Comparison of ENCODE assay signal across 1 fruit fly cellular context in genomic region chr3L:10495882-10496654, dm6.
A peak's percentile ranks its signal among the peaks of the same experiment; 100 is the strongest.
TF ChIP-seq lines count a peak whose summit lies in the region.

No protein-coding gene starts in this region.

TF ChIP-seq in whole organism, embryonic, 481 proteins besides CTCF, POLR2A, EP300 and RAD21 (continued from another document):
- no peak for TF ChIP-seq vnd (GFP tag; IDR thresholded peaks at IDR 0.05; lab: Robert Waterston, UW; ENCODE audit: partially characterized antibody)
- TF ChIP-seq Adf1 (GFP tag; IDR thresholded peaks at IDR 0.05; lab: Robert Waterston, UW), result no peak
- no peak for TF ChIP-seq wor (GFP tag; IDR thresholded peaks at IDR 0.05; lab: Robert Waterston, UW)
- no peak for TF ChIP-seq Opbp (GFP tag; IDR thresholded peaks at IDR 0.05; lab: Robert Waterston, UW; ENCODE audit: partially characterized antibody)
- TF ChIP-seq Drgx (GFP tag; IDR thresholded peaks at IDR 0.05; lab: Robert Waterston, UW), result no peak
- no peak for TF ChIP-seq ci (GFP tag; IDR thresholded peaks at IDR 0.05; lab: Robert Waterston, UW)
- TF ChIP-seq Scr (GFP tag; IDR thresholded peaks at IDR 0.05; lab: Robert Waterston, UW; ENCODE audit: partially characterized antibody), result no peak
- no peak for TF ChIP-seq CG4617 (GFP tag; optimal IDR thresholded peaks at IDR 0.05; lab: Kevin White, UChicago; ENCODE audit: borderline replicate concordance)
- no peak for TF ChIP-seq Dref (GFP tag; IDR thresholded peaks at IDR 0.05; lab: Robert Waterston, UW)
- no peak for TF ChIP-seq Side (GFP tag; optimal IDR thresholded peaks at IDR 0.05; lab: Kevin White, UChicago)
- TF ChIP-seq CG17612 (GFP tag; IDR thresholded peaks at IDR 0.05; lab: Robert Waterston, UW), result no peak
- no peak for TF ChIP-seq CG1529 (GFP tag; optimal IDR thresholded peaks at IDR 0.05; lab: Kevin White, UChicago)
- TF ChIP-seq Hsf (GFP tag; optimal IDR thresholded peaks at IDR 0.05; lab: Kevin White, UChicago), result no peak
- no peak for TF ChIP-seq CG11560 (tag; IDR thresholded peaks at IDR 0.05; lab: Robert Waterston, UW)
- no peak for TF ChIP-seq CG12744 (GFP tag; optimal IDR thresholded peaks at IDR 0.05; lab: Kevin White, UChicago)
- no peak for TF ChIP-seq pita (GFP tag; optimal IDR thresholded peaks at IDR 0.05; lab: Kevin White, UChicago)
- no peak for TF ChIP-seq Dip2 (GFP tag; IDR thresholded peaks at IDR 0.05; lab: Robert Waterston, UW)
- no peak for TF ChIP-seq Fer3 (tag; optimal IDR thresholded peaks at IDR 0.05; lab: Kevin White, UChicago)
- no peak for TF ChIP-seq Eip74EF (GFP tag; optimal IDR thresholded peaks at IDR 0.05; lab: Kevin White, UChicago)
- TF ChIP-seq PHDP (tag; optimal IDR thresholded peaks at IDR 0.05; lab: Kevin White, UChicago), result peak; percentile 5
- no peak for TF ChIP-seq Six4 (GFP tag; optimal IDR thresholded peaks at IDR 0.05; lab: Kevin White, UChicago)
- peak; percentile 13 for TF ChIP-seq Sox102F (GFP tag; optimal IDR thresholded peaks at IDR 0.05; lab: Kevin White, UChicago)
- peak; percentile 34 for TF ChIP-seq Meics (GFP tag; optimal IDR thresholded peaks at IDR 0.05; lab: Kevin White, UChicago)
- TF ChIP-seq lov (optimal IDR thresholded peaks at IDR 0.05; lab: Kevin White, UChicago), result no peak
- TF ChIP-seq lov (GFP tag; IDR thresholded peaks at IDR 0.05; lab: Robert Waterston, UW), result no peak
- TF ChIP-seq CG9609 (GFP tag; optimal IDR thresholded peaks at IDR 0.05; lab: Kevin White, UChicago), result no peak
- TF ChIP-seq Hr51 (GFP tag; optimal IDR thresholded peaks at IDR 0.05; lab: Kevin White, UChicago), result peak in 1 of 2 experiments; percentile 15
- no peak for TF ChIP-seq HLH3B (GFP tag; IDR thresholded peaks at IDR 0.05; lab: Robert Waterston, UW)
- TF ChIP-seq gce (GFP tag; IDR thresholded peaks at IDR 0.05; lab: Robert Waterston, UW), result no peak
- no peak for TF ChIP-seq inv (GFP tag; IDR thresholded peaks at IDR 0.05; lab: Robert Waterston, UW; ENCODE audit: partially characterized antibody)
- TF ChIP-seq pzg (GFP tag; optimal IDR thresholded peaks at IDR 0.05; lab: Kevin White, UChicago), result no peak
- TF ChIP-seq danr (GFP tag; IDR thresholded peaks at IDR 0.05; lab: Robert Waterston, UW), result no peak
- no peak for TF ChIP-seq CG10267 (tag; optimal IDR thresholded peaks at IDR 0.05; lab: Kevin White, UChicago)
- no peak for TF ChIP-seq GATAe (GFP tag; conservative IDR thresholded peaks at IDR 0.05; lab: Robert Waterston, UW)
- TF ChIP-seq p53 (GFP tag; optimal IDR thresholded peaks at IDR 0.05; lab: Kevin White, UChicago), result no peak
- TF ChIP-seq CG10959 (GFP tag; IDR thresholded peaks at IDR 0.05; lab: Robert Waterston, UW), result no peak
- TF ChIP-seq her (GFP tag; optimal IDR thresholded peaks at IDR 0.05; lab: Kevin White, UChicago), result no peak
- no peak for TF ChIP-seq CG2199 (GFP tag; IDR thresholded peaks at IDR 0.05; lab: Robert Waterston, UW)
- no peak for TF ChIP-seq MESR4 (GFP tag; optimal IDR thresholded peaks at IDR 0.05; lab: Kevin White, UChicago)
- no peak for TF ChIP-seq otp (GFP tag; IDR thresholded peaks at IDR 0.05; lab: Robert Waterston, UW)
- no peak for TF ChIP-seq oc (tag; optimal IDR thresholded peaks at IDR 0.05; lab: Kevin White, UChicago)
- peak; percentile 0 for TF ChIP-seq ind (GFP tag; optimal IDR thresholded peaks at IDR 0.05; lab: Kevin White, UChicago)
- no peak for TF ChIP-seq gsb (GFP tag; IDR thresholded peaks at IDR 0.05; lab: Robert Waterston, UW)
- TF ChIP-seq cwo (GFP tag; optimal IDR thresholded peaks at IDR 0.05; lab: Kevin White, UChicago), result peak; percentile 2
- peak; percentile 47; the same call in 2 of the 3 replicates for TF ChIP-seq row (GFP tag; IDR thresholded peaks at IDR 0.05; lab: Robert Waterston, UW)
- no peak for TF ChIP-seq CG11247 (GFP tag; IDR thresholded peaks at IDR 0.05; lab: Robert Waterston, UW)
- no peak for TF ChIP-seq ab (GFP tag; optimal IDR thresholded peaks at IDR 0.05; lab: Kevin White, UChicago)
- TF ChIP-seq sima (GFP tag; optimal IDR thresholded peaks at IDR 0.05; lab: Kevin White, UChicago), result no peak
- TF ChIP-seq sob (GFP tag; IDR thresholded peaks at IDR 0.05; lab: Robert Waterston, UW), result no peak
- no peak for TF ChIP-seq zfh1 (GFP tag; IDR thresholded peaks at IDR 0.05; lab: Robert Waterston, UW)
- TF ChIP-seq tup (GFP tag; optimal IDR thresholded peaks at IDR 0.05; lab: Kevin White, UChicago), result no peak
- TF ChIP-seq CG3726 (GFP tag; IDR thresholded peaks at IDR 0.05; lab: Robert Waterston, UW), result no peak
- TF ChIP-seq D19A (tag; optimal IDR thresholded peaks at IDR 0.05; lab: Kevin White, UChicago), result no peak
- TF ChIP-seq CG7839 (tag; optimal IDR thresholded peaks at IDR 0.05; lab: Kevin White, UChicago), result peak; percentile 21
- no peak for TF ChIP-seq CG17568 (GFP tag; optimal IDR thresholded peaks at IDR 0.05; lab: Kevin White, UChicago)
- TF ChIP-seq CG10274 (GFP tag; optimal IDR thresholded peaks at IDR 0.05; lab: Kevin White, UChicago), result no peak
- TF ChIP-seq crc (GFP tag; optimal IDR thresholded peaks at IDR 0.05; lab: Kevin White, UChicago), result no peak
- TF ChIP-seq ken (GFP tag; IDR thresholded peaks at IDR 0.05; lab: Robert Waterston, UW), result no peak
- no peak for TF ChIP-seq CG17802 (tag; optimal IDR thresholded peaks at IDR 0.05; lab: Kevin White, UChicago)
- no peak for TF ChIP-seq bcd (GFP tag; optimal IDR thresholded peaks at IDR 0.05; lab: Kevin White, UChicago)
- no peak for TF ChIP-seq so (GFP tag; IDR thresholded peaks at IDR 0.05; lab: Robert Waterston, UW)
- no peak for TF ChIP-seq shn (GFP tag; optimal IDR thresholded peaks at IDR 0.05; lab: Kevin White, UChicago)
- TF ChIP-seq zen (tag; optimal IDR thresholded peaks at IDR 0.05; lab: Kevin White, UChicago), result no peak
- no peak for TF ChIP-seq Neu2 (GFP tag; optimal IDR thresholded peaks at IDR 0.05; lab: Kevin White, UChicago; ENCODE audit: borderline replicate concordance)
- no peak for TF ChIP-seq CG6765 (GFP tag; optimal IDR thresholded peaks at IDR 0.05; lab: Kevin White, UChicago)
- no peak for TF ChIP-seq CG7271 (tag; optimal IDR thresholded peaks at IDR 0.05; lab: Kevin White, UChicago)
- TF ChIP-seq CG18599 (GFP tag; optimal IDR thresholded peaks at IDR 0.05; lab: Kevin White, UChicago), result peak; percentile 68
- TF ChIP-seq NC2α (GFP tag; optimal IDR thresholded peaks at IDR 0.05; lab: Kevin White, UChicago), result no peak
- no peak for TF ChIP-seq Taf1 (GFP tag; IDR thresholded peaks at IDR 0.05; lab: Robert Waterston, UW)
- TF ChIP-seq CG14860 (GFP tag; IDR thresholded peaks at IDR 0.05; lab: Robert Waterston, UW; ENCODE audit: partially characterized antibody), result no peak
